Fruit fly (Drosophila melanogaster) whole organism, embryonic: ENCODE results near the gene CG8641.

Source experiments
- Bdp1 ChIP-seq: fragments of 200-800 bp; sonication (Bioruptor generic); optimal IDR thresholded peaks from 3 replicates; lab custom pipeline; 2016; ENCODE audit warnings: missing biosample characterization, missing genetic modification characterization
- BtbVII ChIP-seq: fragments of 200-800 bp; sonication (Bioruptor generic); optimal IDR thresholded peaks from 3 replicates; lab custom pipeline; 2017; ENCODE audit warnings: missing biosample characterization, mild to moderate bottlenecking, missing genetic modification characterization
- CG10147 ChIP-seq: fragments of 200-800 bp; sonication (Bioruptor generic); optimal IDR thresholded peaks from 2 replicates; lab custom pipeline; 2019; ENCODE audit warnings: missing biosample characterization, mild to moderate bottlenecking, missing genetic modification characterization, moderate library complexity
- CG10366 ChIP-seq: fragments of 200-800 bp; sonication (Bioruptor generic); IDR thresholded peaks from 2 replicates; pipeline ENCODE4 v1.3.6; 2022; ENCODE audit warnings: missing biosample characterization, missing genetic modification characterization
- CG11093 ChIP-seq: fragments of 200-800 bp; sonication (Bioruptor generic); IDR thresholded peaks from 3 replicates; pipeline ENCODE4 v1.3.6; 2022; ENCODE audit warnings: missing biosample characterization, missing genetic modification characterization
- CG12104 ChIP-seq: fragments of 200-800 bp; sonication (Bioruptor generic); optimal IDR thresholded peaks from 3 replicates; lab custom pipeline; 2016; ENCODE audit warnings: missing biosample characterization, missing genetic modification characterization
- CG12155 ChIP-seq: fragments of 200-800 bp; sonication (Bioruptor generic); optimal IDR thresholded peaks from 3 replicates; lab custom pipeline; 2016; ENCODE audit warnings: missing biosample characterization, missing genetic modification characterization
- CG13424 ChIP-seq: fragments of 200-800 bp; sonication (Bioruptor generic); optimal IDR thresholded peaks from 2 replicates; lab custom pipeline; 2019; ENCODE audit warnings: missing biosample characterization, mild to moderate bottlenecking, missing genetic modification characterization, moderate library complexity
- CG13894 ChIP-seq: fragments of 200-800 bp; sonication (Bioruptor generic); optimal IDR thresholded peaks from 3 replicates; lab custom pipeline; 2018; ENCODE audit warnings: missing biosample characterization, mild to moderate bottlenecking, missing genetic modification characterization, moderate library complexity
- CG1603 ChIP-seq: fragments of 200-800 bp; sonication (Bioruptor generic); optimal IDR thresholded peaks from 2 replicates; lab custom pipeline; 2019; ENCODE audit warnings: missing biosample characterization, mild to moderate bottlenecking, missing genetic modification characterization, moderate library complexity
- CG17186 ChIP-seq: fragments of 200-800 bp; sonication (Bioruptor generic); optimal IDR thresholded peaks from 3 replicates; lab custom pipeline; 2017; ENCODE audit warnings: missing biosample characterization, missing genetic modification reagents, missing genetic modification characterization
- CG17361 ChIP-seq: fragments of 200-800 bp; sonication (Bioruptor generic); IDR thresholded peaks from 3 replicates; pipeline ENCODE4 v1.3.6; 2022; ENCODE audit warnings: missing biosample characterization, missing genetic modification characterization
- CG17912 ChIP-seq: fragments of 200-800 bp; sonication (Bioruptor generic); optimal IDR thresholded peaks from 2 replicates; lab custom pipeline; 2018; ENCODE audit warnings: missing biosample characterization, mild to moderate bottlenecking, missing genetic modification characterization
- CG31224 ChIP-seq: fragments of 200-800 bp; sonication (Bioruptor generic); IDR thresholded peaks from 2 replicates; pipeline ENCODE4 v1.3.6; 2022; ENCODE audit warnings: missing biosample characterization, missing genetic modification characterization
- CG33213 ChIP-seq: fragments of 200-800 bp; sonication (Bioruptor generic); optimal IDR thresholded peaks from 3 replicates; lab custom pipeline; 2016; ENCODE audit warnings: missing biosample characterization, missing genetic modification characterization
- CG34376 ChIP-seq: fragments of 200-800 bp; sonication (Bioruptor generic); optimal IDR thresholded peaks from 2 replicates; lab custom pipeline; 2018; ENCODE audit warnings: missing biosample characterization, mild to moderate bottlenecking, missing genetic modification characterization
- CG5245 ChIP-seq: fragments of 200-800 bp; sonication (Bioruptor generic); optimal IDR thresholded peaks from 3 replicates; lab custom pipeline; 2016; ENCODE audit warnings: missing biosample characterization, missing genetic modification characterization
- CG6175 ChIP-seq: fragments of 200-800 bp; sonication (Bioruptor generic); IDR thresholded peaks from 3 replicates; pipeline ENCODE4 v1.3.6; 2022; ENCODE audit warnings: missing biosample characterization, missing genetic modification characterization
- CG6791 ChIP-seq: fragments of 200-800 bp; sonication (Bioruptor generic); IDR thresholded peaks from 3 replicates; pipeline ENCODE4 v1.3.6; 2022; ENCODE audit warnings: missing biosample characterization, missing genetic modification characterization; ENCODE audit not compliant: partially characterized antibody
- CG8924 ChIP-seq: fragments of 200-800 bp; optimal IDR thresholded peaks from 3 replicates; lab custom pipeline; 2019; ENCODE audit warnings: missing biosample characterization, mild to moderate bottlenecking, missing genetic modification characterization, moderate library complexity
- CG9797 ChIP-seq: fragments of 200-800 bp; sonication (Bioruptor generic); optimal IDR thresholded peaks from 3 replicates; lab custom pipeline; 2018; ENCODE audit warnings: missing biosample characterization, mild to moderate bottlenecking, missing genetic modification characterization
- Dfd ChIP-seq, 2 experiments: fragments of >200 bp; optimal IDR thresholded peaks; 2 replicates each; lab custom pipeline; 2017; ENCODE audit warnings: missing biosample characterization in 2 of 2, missing genetic modification characterization in 2 of 2
- Elba2 ChIP-seq: fragments of 200-800 bp; sonication (Bioruptor generic); optimal IDR thresholded peaks from 3 replicates; lab custom pipeline; 2016; ENCODE audit warnings: missing biosample characterization, missing genetic modification characterization
- NC2α ChIP-seq: fragments of 200-800 bp; sonication (Bioruptor generic); optimal IDR thresholded peaks from 2 replicates; lab custom pipeline; 2016; ENCODE audit warnings: missing biosample characterization, missing genetic modification characterization
- Nf-YA ChIP-seq: fragments of 200-800 bp; sonication (Bioruptor generic); IDR thresholded peaks from 2 replicates; pipeline ENCODE4 v1.3.6; 2022; ENCODE audit warnings: missing biosample characterization, missing genetic modification characterization
- Ravus ChIP-seq: fragments of 200-800 bp; sonication (Bioruptor generic); IDR thresholded peaks from 2 replicates; pipeline ENCODE4 v1.3.6; 2022; ENCODE audit warnings: missing biosample characterization, missing genetic modification characterization
- Rfx ChIP-seq: fragments of 200-800 bp; sonication (Bioruptor generic); IDR thresholded peaks from 2 replicates; pipeline ENCODE4 v1.3.6; 2022; ENCODE audit warnings: missing biosample characterization, missing genetic modification characterization
- Six4 ChIP-seq: fragments of 200-800 bp; sonication (Bioruptor generic); optimal IDR thresholded peaks from 2 replicates; lab custom pipeline; 2016; ENCODE audit warnings: missing biosample characterization, missing genetic modification characterization
- TFAM ChIP-seq: fragments of 200-800 bp; sonication (Bioruptor generic); optimal IDR thresholded peaks from 2 replicates; lab custom pipeline; 2017; ENCODE audit warnings: missing biosample characterization, missing genetic modification characterization, inconsistent platforms
- ci ChIP-seq: fragments of 200-800 bp; sonication (Bioruptor generic); IDR thresholded peaks from 3 replicates; pipeline ENCODE4 v1.3.6; 2022; ENCODE audit warnings: missing biosample characterization, missing genetic modification characterization
- dan ChIP-seq: fragments of 200-800 bp; sonication (Bioruptor generic); IDR thresholded peaks from 2 replicates; pipeline ENCODE4 v1.3.6; 2022; ENCODE audit warnings: missing biosample characterization, missing genetic modification characterization
- dmrt99B ChIP-seq: fragments of 200-800 bp; sonication (Bioruptor generic); optimal IDR thresholded peaks from 2 replicates; lab custom pipeline; 2018; ENCODE audit warnings: missing biosample characterization, mild to moderate bottlenecking, missing genetic modification characterization, moderate library complexity
- emc ChIP-seq: fragments of 200-800 bp; sonication (Bioruptor generic); optimal IDR thresholded peaks from 2 replicates; lab custom pipeline; 2016; ENCODE audit warnings: missing biosample characterization, missing genetic modification characterization
- en ChIP-seq: fragments of 200-800 bp; sonication (Bioruptor generic); optimal IDR thresholded peaks from 2 replicates; lab custom pipeline; 2016; ENCODE audit warnings: missing biosample characterization, missing genetic modification characterization
- eve ChIP-seq, 2 experiments: fragments of >200 bp; optimal IDR thresholded peaks; 2 replicates each; lab custom pipeline; 2017; ENCODE audit warnings: missing biosample characterization in 2 of 2, missing genetic modification characterization in 2 of 2
- gfzf ChIP-seq: fragments of 200-800 bp; sonication (Bioruptor generic); optimal IDR thresholded peaks from 2 replicates; lab custom pipeline; 2016; ENCODE audit warnings: missing biosample characterization, mild to moderate bottlenecking, missing genetic modification characterization, moderate library complexity
- gro ChIP-seq: fragments of 200-800 bp; sonication (Bioruptor generic); optimal IDR thresholded peaks from 2 replicates; lab custom pipeline; 2016; ENCODE audit warnings: missing biosample characterization, missing genetic modification characterization
- gsb ChIP-seq: fragments of 200-800 bp; sonication (Bioruptor generic); IDR thresholded peaks from 2 replicates; pipeline ENCODE4 v1.3.6; 2022; ENCODE audit warnings: missing biosample characterization, missing genetic modification characterization
- ham ChIP-seq: fragments of 200-800 bp; sonication (Bioruptor generic); IDR thresholded peaks from 2 replicates; pipeline ENCODE4 v1.3.6; 2022; ENCODE audit warnings: missing biosample characterization, missing genetic modification characterization
- lmd ChIP-seq: fragments of 200-800 bp; sonication (Bioruptor generic); IDR thresholded peaks from 2 replicates; pipeline ENCODE4 v1.3.6; 2022; ENCODE audit warnings: missing biosample characterization, missing genetic modification characterization
- phol ChIP-seq: fragments of 200-800 bp; sonication (Bioruptor generic); optimal IDR thresholded peaks from 3 replicates; lab custom pipeline; 2018; ENCODE audit warnings: missing biosample characterization, mild to moderate bottlenecking, missing genetic modification characterization, moderate library complexity
- pnt ChIP-seq: fragments of 200-800 bp; sonication (Bioruptor generic); optimal IDR thresholded peaks from 3 replicates; lab custom pipeline; 2016; ENCODE audit warnings: missing biosample characterization, missing genetic modification characterization
- pum ChIP-seq: fragments of 200-800 bp; sonication (Bioruptor generic); optimal IDR thresholded peaks from 2 replicates; lab custom pipeline; 2016; ENCODE audit warnings: missing biosample characterization, missing genetic modification characterization
- repo ChIP-seq: fragments of 200-800 bp; sonication (Bioruptor generic); optimal IDR thresholded peaks from 2 replicates; lab custom pipeline; 2016; ENCODE audit warnings: missing biosample characterization, missing genetic modification characterization
- sd ChIP-seq: fragments of 200-800 bp; sonication (Bioruptor generic); optimal IDR thresholded peaks from 3 replicates; lab custom pipeline; 2018; ENCODE audit warnings: missing biosample characterization, mild to moderate bottlenecking, missing genetic modification characterization, moderate library complexity
- sens ChIP-seq: fragments of 200-800 bp; sonication (Bioruptor generic); peaks from one replicate; lab custom pipeline; 2016; ENCODE audit warnings: missing biosample characterization, missing genetic modification characterization
- slbo ChIP-seq: fragments of 200-800 bp; sonication (Bioruptor generic); IDR thresholded peaks from 2 replicates; pipeline ENCODE4 v1.3.6; 2022; ENCODE audit warnings: missing biosample characterization, missing genetic modification characterization
- stwl ChIP-seq: fragments of 200-800 bp; sonication (Bioruptor generic); optimal IDR thresholded peaks from 3 replicates; lab custom pipeline; 2018; ENCODE audit warnings: missing biosample characterization, mild to moderate bottlenecking, missing genetic modification characterization, moderate library complexity
- tll ChIP-seq, 2 experiments: fragments of 200-800 bp in 1 of 2; fragments of >200 bp in 1 of 2; sonication (Bioruptor generic) in 1 of 2; optimal IDR thresholded peaks; 2 replicates each; lab custom pipeline; 2017 to 2019; ENCODE audit warnings: missing biosample characterization in 2 of 2, missing genetic modification characterization in 2 of 2, mild to moderate bottlenecking in 1 of 2, moderate library complexity in 1 of 2
- yki ChIP-seq: fragments of >200 bp; optimal IDR thresholded peaks from 3 replicates; lab custom pipeline; 2018

The CG8641 gene

dm6 chr3L:7091331-7091904 lies 14.2 kb upstream of the CG8641 start (continued):
- TF ChIP-seq gro (GFP tag; lab: Kevin White, UChicago) (no peak), CG33213 (GFP tag; lab: Kevin White, UChicago) (no peak), ci (GFP tag; lab: Robert Waterston, UW) (peak; percentile 33; the same call in 1 of the 3 replicates), ham (no peak), CG12104 (GFP tag; lab: Kevin White, UChicago) (no peak), pum (GFP tag; lab: Kevin White, UChicago) (no peak), Dfd (GFP tag; optimal IDR thresholded peaks at IDR 0.05; lab: Kevin White, UChicago) (no peak), sd (tag; lab: Kevin White, UChicago) (no peak), Bdp1 (GFP tag; lab: Kevin White, UChicago) (no peak)

DNA sequence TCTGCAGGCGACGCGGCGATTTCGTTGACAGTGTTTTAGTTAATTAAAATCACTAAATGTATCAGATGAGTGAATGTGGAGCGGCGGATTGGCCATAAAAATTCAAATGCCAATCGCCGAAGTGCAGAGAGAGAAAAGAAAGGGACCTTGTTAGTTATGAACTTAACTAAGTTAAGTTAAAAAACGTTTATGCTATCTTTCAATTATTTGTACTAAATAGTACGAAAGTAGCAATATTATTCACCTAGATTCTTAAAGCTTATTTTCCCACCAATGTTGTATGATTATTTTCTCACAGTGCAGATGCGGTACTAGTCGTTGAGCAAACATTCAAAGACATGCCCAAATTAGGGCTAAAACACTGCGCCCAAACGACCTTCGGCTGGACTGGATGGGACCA lies 13.5 kb upstream of the CG8641 start:
- TF ChIP-seq CG5245 (GFP tag; lab: Kevin White, UChicago), result peak; percentile 60
- no peak for TF ChIP-seq CG9797 (GFP tag; lab: Kevin White, UChicago)
- peak; percentile 79 for TF ChIP-seq phol (tag; lab: Kevin White, UChicago)
- peak; percentile 78 for TF ChIP-seq lmd (GFP tag; lab: Robert Waterston, UW)
- no peak for TF ChIP-seq NC2α (GFP tag; lab: Kevin White, UChicago)
- peak; percentile 71 for TF ChIP-seq Rfx
- TF ChIP-seq gsb (GFP tag; lab: Robert Waterston, UW), result peak; percentile 40; the same call in 1 of the 2 replicates
- peak; percentile 44 for TF ChIP-seq pnt (GFP tag; lab: Kevin White, UChicago)
- no peak for TF ChIP-seq CG12155
- no peak for TF ChIP-seq emc
- no peak; the same call in 1 of the 2 replicates for TF ChIP-seq Ravus (GFP tag; lab: Robert Waterston, UW)
- TF ChIP-seq slbo (GFP tag; lab: Robert Waterston, UW), result peak; percentile 51
- TF ChIP-seq CG34376, result no peak
- TF ChIP-seq CG13424 (tag; lab: Kevin White, UChicago), result peak; percentile 73
- 0 out of 2 replicates have a peak, but pooled peaks have one; percentile 48 for TF ChIP-seq Nf-YA
- TF ChIP-seq dan (GFP tag; lab: Robert Waterston, UW), result no peak
- TF ChIP-seq BtbVII (GFP tag; lab: Kevin White, UChicago), result peak; percentile 38
- peak; percentile 19 for TF ChIP-seq gro (GFP tag; lab: Kevin White, UChicago)
- peak; percentile 37; the same call in 1 of the 3 replicates for TF ChIP-seq CG6175 (GFP tag; lab: Robert Waterston, UW)
- TF ChIP-seq repo (GFP tag; lab: Kevin White, UChicago), result peak; percentile 41
- TF ChIP-seq CG1603, result peak; percentile 74
- TF ChIP-seq CG8924 (tag; lab: Kevin White, UChicago), result peak; percentile 39
- TF ChIP-seq CG13894 (tag; lab: Kevin White, UChicago), result no peak
- no peak for TF ChIP-seq CG6791 (GFP tag; lab: Robert Waterston, UW)
- no peak for TF ChIP-seq stwl (tag; lab: Kevin White, UChicago)
- TF ChIP-seq dmrt99B (tag; lab: Kevin White, UChicago), result peak; percentile 88
- no peak for TF ChIP-seq yki
- no peak for TF ChIP-seq CG17186
- peak; percentile 49; the same call in 2 of the 3 replicates for TF ChIP-seq CG11093 (GFP tag; lab: Robert Waterston, UW)
- peak; percentile 58 for TF ChIP-seq CG10366 (GFP tag; lab: Robert Waterston, UW)
- TF ChIP-seq Elba2 (GFP tag; lab: Kevin White, UChicago), result no peak
- TF ChIP-seq CG31224 (GFP tag; lab: Robert Waterston, UW), result no peak
- no peak for TF ChIP-seq CG17912 (GFP tag; lab: Kevin White, UChicago)
- TF ChIP-seq sens (GFP tag; lab: Kevin White, UChicago), result peak; percentile 94
- TF ChIP-seq tll (GFP tag; optimal IDR thresholded peaks at IDR 0.05; lab: Kevin White, UChicago), result no peak
- TF ChIP-seq en (GFP tag; lab: Kevin White, UChicago), result peak; percentile 35
- peak; percentile 25 for TF ChIP-seq Six4 (GFP tag; lab: Kevin White, UChicago)
- peak in 1 of 2 experiments; percentile 81 for TF ChIP-seq eve (GFP tag; optimal IDR thresholded peaks at IDR 0.05; lab: Kevin White, UChicago)
- TF ChIP-seq CG10147, result peak; percentile 62
- no peak for TF ChIP-seq TFAM
- TF ChIP-seq gfzf (GFP tag; lab: Kevin White, UChicago), result no peak
- peak; percentile 74 for TF ChIP-seq CG17361 (GFP tag; lab: Robert Waterston, UW)
